Worm (Caenorhabditis elegans) whole organism, L2 larva: ENCODE measurements around the gene srx-8.

ENCODE experiments used
- C34F6.9 ChIP-seq: fragments of 150-350 bp; optimal IDR thresholded peaks from 2 replicates; lab custom pipeline; 2014; ENCODE audit warnings: missing biosample characterization, missing genetic modification characterization
- F13H6.1 ChIP-seq: sonication (generic microtip); optimal IDR thresholded peaks from 2 replicates; lab custom pipeline; 2016; ENCODE audit warnings: missing genetic modification characterization, missing compliant biosample characterization
- R02D3.7 ChIP-seq: fragments of 150-350 bp; optimal IDR thresholded peaks from 2 replicates; lab custom pipeline; 2014; ENCODE audit warnings: missing biosample characterization, missing genetic modification characterization
- Y55F3AM.14 ChIP-seq: fragments of 200-800 bp; sonication (Bioruptor generic); optimal IDR thresholded peaks from 2 replicates; lab custom pipeline; 2018; ENCODE audit warnings: mild to moderate bottlenecking, missing genetic modification characterization, missing compliant biosample characterization
- ZK546.5 ChIP-seq: sonication (generic microtip); optimal IDR thresholded peaks from 2 replicates; lab custom pipeline; 2017; ENCODE audit warnings: missing biosample characterization, missing genetic modification characterization
- ama-1 ChIP-seq: fragments of 150-350 bp; optimal IDR thresholded peaks from 2 replicates; lab custom pipeline; 2018; ENCODE audit warnings: inconsistent platforms
- blmp-1 ChIP-seq: sonication (generic microtip); optimal IDR thresholded peaks from 2 replicates; lab custom pipeline; 2017; ENCODE audit warnings: missing genetic modification characterization, mild to moderate bottlenecking, missing compliant biosample characterization, antibody characterized with exemption, moderate library complexity; ENCODE audit not compliant: insufficient read depth
- ceh-82 ChIP-seq: fragments of 150-350 bp; optimal IDR thresholded peaks from 2 replicates; lab custom pipeline; 2014; ENCODE audit warnings: missing biosample characterization, missing genetic modification characterization
- crh-2 ChIP-seq: sonication (generic microtip); optimal IDR thresholded peaks from 2 replicates; lab custom pipeline; 2017; ENCODE audit warnings: missing biosample characterization, missing genetic modification characterization
- dmd-4 ChIP-seq: sonication (generic microtip); optimal IDR thresholded peaks from 2 replicates; lab custom pipeline; 2017; ENCODE audit warnings: missing biosample characterization, missing genetic modification characterization
- egl-27 ChIP-seq: sonication (generic microtip); optimal IDR thresholded peaks from 3 replicates; lab custom pipeline; 2017; ENCODE audit warnings: missing biosample characterization, missing genetic modification reagents, missing genetic modification characterization
- elt-1 ChIP-seq: fragments of 150-350 bp; optimal IDR thresholded peaks from 2 replicates; lab custom pipeline; 2014; ENCODE audit warnings: missing biosample characterization, missing genetic modification characterization
- elt-3 ChIP-seq: sonication (generic microtip); optimal IDR thresholded peaks from 2 replicates; lab custom pipeline; 2017; ENCODE audit warnings: missing biosample characterization, missing genetic modification characterization
- gmeb-1 ChIP-seq: fragments of 150-350 bp; optimal IDR thresholded peaks from 2 replicates; lab custom pipeline; 2014; ENCODE audit warnings: missing biosample characterization, missing genetic modification characterization
- mab-5 ChIP-seq: fragments of 150-350 bp; optimal IDR thresholded peaks from 2 replicates; lab custom pipeline; 2014; ENCODE audit warnings: missing biosample characterization, missing genetic modification characterization
- mbf-1 ChIP-seq: sonication (generic microtip); optimal IDR thresholded peaks from 2 replicates; lab custom pipeline; 2017; ENCODE audit warnings: missing biosample characterization, missing genetic modification characterization
- mdl-1 ChIP-seq, 2 experiments: fragments of 150-350 bp in 1 of 2; sonication (generic microtip) in 1 of 2; optimal IDR thresholded peaks; 2 replicates each; lab custom pipeline; 2017; ENCODE audit warnings: missing biosample characterization in 2 of 2, missing genetic modification characterization in 2 of 2
- nhr-21 ChIP-seq: fragments of 150-350 bp; optimal IDR thresholded peaks from 2 replicates; lab custom pipeline; 2014; ENCODE audit warnings: missing biosample characterization, missing genetic modification characterization
- nhr-23 ChIP-seq: fragments of 150-350 bp; optimal IDR thresholded peaks from 2 replicates; lab custom pipeline; 2014; ENCODE audit warnings: missing biosample characterization, missing genetic modification reagents, missing genetic modification characterization
- nhr-237 ChIP-seq: fragments of 150-350 bp; optimal IDR thresholded peaks from 2 replicates; lab custom pipeline; 2014; ENCODE audit warnings: missing biosample characterization, missing genetic modification characterization
- nhr-25 ChIP-seq: fragments of 150-350 bp; sonication (generic microtip); optimal IDR thresholded peaks from 3 replicates; lab custom pipeline; 2014; ENCODE audit warnings: missing biosample characterization, missing genetic modification characterization
- nhr-6 ChIP-seq: fragments of 150-350 bp; optimal IDR thresholded peaks from 2 replicates; lab custom pipeline; 2014; ENCODE audit warnings: missing biosample characterization, missing genetic modification characterization
- nhr-77 ChIP-seq: fragments of 150-350 bp; optimal IDR thresholded peaks from 2 replicates; lab custom pipeline; 2014; ENCODE audit warnings: missing biosample characterization, missing genetic modification characterization
- peb-1 ChIP-seq: fragments of 150-350 bp; optimal IDR thresholded peaks from 2 replicates; lab custom pipeline; 2014; ENCODE audit warnings: missing biosample characterization, missing genetic modification characterization
- skn-1 ChIP-seq: sonication (generic microtip); optimal IDR thresholded peaks from 2 replicates; lab custom pipeline; 2017; ENCODE audit warnings: missing biosample characterization, missing genetic modification characterization
- sma-3 ChIP-seq: sonication (generic microtip); optimal IDR thresholded peaks from 2 replicates; lab custom pipeline; 2016; ENCODE audit warnings: missing genetic modification reagents, missing genetic modification characterization, missing compliant biosample characterization
- sma-9 ChIP-seq, 2 experiments: fragments of 150-350 bp in 1 of 2; sonication (generic microtip) in 1 of 2; optimal IDR thresholded peaks; 2 replicates each; lab custom pipeline; 2014 to 2016; ENCODE audit warnings: missing genetic modification characterization in 2 of 2, mild to moderate bottlenecking in 1 of 2, missing biosample characterization in 1 of 2, missing compliant biosample characterization in 1 of 2, missing genetic modification reagents in 1 of 2, moderate library complexity in 1 of 2
- snpc-4 ChIP-seq: fragments of 150-350 bp; optimal IDR thresholded peaks from 2 replicates; lab custom pipeline; 2014; ENCODE audit warnings: missing biosample characterization, missing genetic modification characterization
- unc-39 ChIP-seq: fragments of 150-350 bp; optimal IDR thresholded peaks from 2 replicates; lab custom pipeline; 2014; ENCODE audit warnings: missing biosample characterization, missing genetic modification characterization
- unc-55 ChIP-seq: fragments of 150-350 bp; sonication (generic microtip); optimal IDR thresholded peaks from 3 replicates; lab custom pipeline; 2014; ENCODE audit warnings: missing biosample characterization, missing genetic modification reagents, missing genetic modification characterization
- unc-62 ChIP-seq: fragments of 150-350 bp; optimal IDR thresholded peaks from 2 replicates; lab custom pipeline; 2014; ENCODE audit warnings: missing biosample characterization, missing genetic modification reagents, missing genetic modification characterization
- zag-1 ChIP-seq: fragments of 150-350 bp; optimal IDR thresholded peaks from 2 replicates; lab custom pipeline; 2014; ENCODE audit warnings: missing biosample characterization, missing genetic modification characterization
- ztf-1 ChIP-seq: fragments of 200-800 bp; sonication (Bioruptor generic); conservative IDR thresholded peaks from 2 replicates; pipeline ENCODE4 v1.3.6; 2022; ENCODE audit warnings: missing genetic modification characterization, missing compliant biosample characterization
- ztf-11 ChIP-seq: sonication (generic microtip); optimal IDR thresholded peaks from 2 replicates; lab custom pipeline; 2017; ENCODE audit warnings: missing biosample characterization, missing genetic modification characterization
- ztf-4 ChIP-seq: fragments of 150-350 bp; optimal IDR thresholded peaks from 2 replicates; lab custom pipeline; 2014; ENCODE audit warnings: missing biosample characterization, missing genetic modification characterization

srx-8 gene

ce11 chrV:574639-575038 lies 18.7 kb upstream of the srx-8 start, which contains the start of gene C14C6.13:
Gene C14C6.13 (minus strand): TSS chrV:574739.
- TF ChIP-seq egl-27 (tag; lab: Kevin White, UChicago) (no peak), C34F6.9 (tag; lab: Kevin White, UChicago) (no peak), F13H6.1 (tag; lab: Kevin White, UChicago) (no peak), peb-1 (tag; lab: Kevin White, UChicago) (no peak), R02D3.7 (tag; lab: Kevin White, UChicago) (no peak), unc-62 (GFP tag; lab: Kevin White, UChicago) (no peak), elt-1 (tag; lab: Kevin White, UChicago) (no peak), ama-1 (lab: Kevin White, UChicago) (no peak), nhr-25 (tag; lab: Kevin White, UChicago) (no peak), ztf-1 (GFP tag; lab: Robert Waterston, UW) (no peak), sma-9 (GFP tag; optimal IDR thresholded peaks at IDR 0.05; lab: Kevin White, UChicago) (no peak), sma-9 (tag; optimal IDR thresholded peaks at IDR 0.05; lab: Kevin White, UChicago) (no peak), dmd-4 (no peak), skn-1 (no peak), snpc-4 (tag; lab: Kevin White, UChicago) (no peak), ztf-4 (tag; lab: Kevin White, UChicago) (no peak)

DNA sequence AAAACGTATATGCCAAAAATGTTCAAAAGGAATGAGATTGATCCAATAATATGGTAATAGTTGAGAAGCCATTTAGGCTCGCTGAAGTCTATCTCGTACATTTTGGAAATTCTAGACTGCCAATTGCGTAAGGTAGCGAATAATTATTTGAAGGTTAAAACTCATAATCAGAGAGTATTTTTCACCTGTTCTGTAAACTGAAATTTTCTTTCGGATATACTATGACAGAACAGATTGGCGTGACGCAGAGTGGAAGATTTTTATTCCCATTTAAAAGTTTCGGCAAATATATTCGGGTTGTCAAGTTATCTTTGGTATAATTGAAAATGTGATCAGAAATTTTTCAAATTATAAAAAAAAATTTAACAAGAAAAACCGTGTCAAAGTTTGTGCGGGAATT lies 12.2 kb upstream of the srx-8 start, which contains the start of gene sri-72:
TSS of gene sri-72 (minus strand) at position 101 of the 400 bp plus-strand sequence.
- TF ChIP-seq ztf-1 (GFP tag; lab: Robert Waterston, UW), result no peak
- no peak for TF ChIP-seq unc-55 (GFP tag; lab: Kevin White, UChicago)
- TF ChIP-seq ztf-4 (tag; lab: Kevin White, UChicago), result no peak

DNA sequence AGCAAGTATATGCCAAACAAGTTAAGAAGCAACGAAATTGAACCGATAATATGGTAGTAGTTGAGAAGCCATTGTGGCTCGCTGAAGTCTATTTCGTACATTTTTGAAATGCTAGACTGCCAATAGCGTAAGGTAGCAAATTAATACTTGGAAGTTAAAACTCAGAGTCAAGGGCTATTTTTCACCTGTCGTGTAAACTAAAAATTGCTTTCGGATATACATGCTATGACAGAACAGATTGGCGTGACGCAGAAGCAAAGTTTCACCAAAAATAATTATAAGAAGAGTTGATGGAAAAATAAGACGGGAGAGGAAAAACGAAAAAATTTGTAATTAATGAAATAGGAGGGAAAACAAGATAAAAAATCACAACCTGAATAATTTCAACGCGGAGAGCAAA lies 10.0 kb upstream of the srx-8 start, which contains the start of gene sri-73:
TSS of gene sri-73 (minus strand) at position 101 of the 400 bp plus-strand sequence.
- TF ChIP-seq Y55F3AM.14 (no peak), ZK546.5 (no peak), nhr-21 (no peak), nhr-23 (tag; lab: Kevin White, UChicago) (no peak), crh-2 (tag; lab: Kevin White, UChicago) (no peak), nhr-6 (tag; lab: Kevin White, UChicago) (no peak), gmeb-1 (tag; lab: Kevin White, UChicago) (no peak), egl-27 (tag; lab: Kevin White, UChicago) (no peak), elt-3 (tag; lab: Kevin White, UChicago) (no peak), mbf-1 (tag; lab: Kevin White, UChicago) (no peak)

DNA sequence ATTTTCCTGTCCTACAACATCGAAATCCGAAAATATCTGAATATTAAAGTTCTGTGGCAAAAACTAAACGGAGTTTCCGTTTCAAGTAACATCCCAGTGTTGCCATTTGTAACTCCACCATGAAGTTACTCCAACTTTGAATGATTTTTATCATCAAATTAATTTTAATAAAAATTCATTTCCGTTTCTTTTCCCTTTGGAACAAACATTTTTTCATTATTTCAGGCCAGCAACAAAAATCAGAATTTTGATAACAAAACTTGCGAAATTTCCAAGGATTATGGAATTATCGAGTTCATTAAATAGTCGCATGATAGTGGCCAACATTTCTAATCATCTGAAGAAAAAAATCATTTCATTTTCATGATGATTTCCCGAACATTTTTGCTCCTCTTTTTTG lies 6.9 kb upstream of the srx-8 start, which contains the start of gene C14C6.2:
TSS of gene C14C6.2 (plus strand) at position 301 of the 400 bp plus-strand sequence.
- TF ChIP-seq sma-9 (GFP tag; optimal IDR thresholded peaks at IDR 0.05; lab: Kevin White, UChicago) (no peak), sma-9 (tag; optimal IDR thresholded peaks at IDR 0.05; lab: Kevin White, UChicago) (no peak), mab-5 (no peak), sma-3 (no peak), nhr-25 (tag; lab: Kevin White, UChicago) (no peak), unc-62 (GFP tag; lab: Kevin White, UChicago) (no peak), dmd-4 (no peak), crh-2 (tag; lab: Kevin White, UChicago) (no peak), snpc-4 (tag; lab: Kevin White, UChicago) (no peak)

- TF ChIP-seq ZK546.5 (no peak), ztf-11 (tag; lab: Kevin White, UChicago) (no peak), mdl-1 (tag; optimal IDR thresholded peaks at IDR 0.05; lab: Kevin White, UChicago) (no peak), blmp-1 (no peak), nhr-237 (tag; lab: Kevin White, UChicago) (no peak), skn-1 (no peak), ztf-4 (tag; lab: Kevin White, UChicago) (no peak), ceh-82 (tag; lab: Kevin White, UChicago) (no peak), zag-1 (no peak), unc-39 (tag; lab: Kevin White, UChicago) (no peak), F13H6.1 (tag; lab: Kevin White, UChicago) (no peak), unc-55 (GFP tag; lab: Kevin White, UChicago) (no peak), nhr-77 (tag; lab: Kevin White, UChicago) (no peak), nhr-23 (tag; lab: Kevin White, UChicago) (no peak), mab-5 (no peak)
These were observed 4.0 kb upstream of the srx-8 start, which contains the start of gene srx-7 for ce11 chrV:559940-560339. Gene srx-7 (plus strand): TSS chrV:560195.
